Worm (Caenorhabditis elegans) whole organism, L1 larva: ENCODE data around the gene F13H8.3.

Source experiments
- aly-2 ChIP-seq: fragments of 150-350 bp; optimal IDR thresholded peaks from 2 replicates; lab custom pipeline; 2014; ENCODE audit warnings: missing biosample characterization, missing genetic modification characterization
- blmp-1 ChIP-seq: fragments of 150-350 bp; optimal IDR thresholded peaks from 2 replicates; lab custom pipeline; 2014; ENCODE audit warnings: missing biosample characterization, missing genetic modification characterization
- ceh-8 ChIP-seq: fragments of 200-800 bp; sonication (Bioruptor generic); optimal IDR thresholded peaks from 2 replicates; lab custom pipeline; 2018; ENCODE audit warnings: mild to moderate bottlenecking, missing genetic modification characterization, moderate library complexity, missing compliant biosample characterization
- ceh-82 ChIP-seq, 3 experiments: fragments of 150-350 bp in 1 of 3; sonication (generic microtip) in 2 of 3; optimal IDR thresholded peaks; 2 replicates each; lab custom pipeline; 2014 to 2017; ENCODE audit warnings: missing biosample characterization in 3 of 3, missing genetic modification characterization in 3 of 3
- ceh-88 ChIP-seq: fragments of 200-800 bp; sonication (Bioruptor generic); IDR thresholded peaks from 2 replicates; pipeline ENCODE4 v1.3.6; 2022; ENCODE audit warnings: missing genetic modification characterization, missing compliant biosample characterization
- dpl-1 ChIP-seq, 3 experiments: fragments of 150-350 bp in 2 of 3; sonication (generic microtip) in 1 of 3; optimal IDR thresholded peaks; 2 replicates each; lab custom pipeline; 2014 to 2017; ENCODE audit warnings: missing biosample characterization in 3 of 3, missing genetic modification characterization in 3 of 3, missing genetic modification reagents in 3 of 3
- dsc-1 ChIP-seq: sonication (generic microtip); optimal IDR thresholded peaks from 2 replicates; lab custom pipeline; 2016; ENCODE audit warnings: mild to moderate bottlenecking, missing genetic modification characterization, missing compliant biosample characterization
- efl-1 ChIP-seq, 4 experiments: fragments of 150-350 bp; optimal IDR thresholded peaks in 3 of 4; peaks in 1 of 4; 1 replicate in 1 of 4; 2 replicates in 3 of 4; lab custom pipeline; 2014; ENCODE audit warnings: missing biosample characterization in 2 of 4, missing genetic modification characterization in 2 of 4, missing genetic modification reagents in 2 of 4
- elt-2 ChIP-seq: sonication (generic microtip); optimal IDR thresholded peaks from 2 replicates; lab custom pipeline; 2016; ENCODE audit warnings: missing genetic modification characterization, mild to moderate bottlenecking, inconsistent platforms, missing compliant biosample characterization, missing genetic modification reagents
- ets-5 ChIP-seq: fragments of 200-800 bp; sonication (Bioruptor generic); IDR thresholded peaks from 2 replicates; pipeline ENCODE4 v1.3.6; 2022; ENCODE audit warnings: missing genetic modification characterization, missing compliant biosample characterization
- fkh-8 ChIP-seq: sonication (generic microtip); optimal IDR thresholded peaks from 2 replicates; lab custom pipeline; 2016; ENCODE audit warnings: mild to moderate bottlenecking, missing genetic modification characterization, missing compliant biosample characterization
- hlh-4 ChIP-seq: sonication (generic microtip); optimal IDR thresholded peaks from 2 replicates; lab custom pipeline; 2016; ENCODE audit warnings: mild to moderate bottlenecking, missing genetic modification characterization, missing compliant biosample characterization
- irx-1 ChIP-seq: sonication (generic microtip); optimal IDR thresholded peaks from 2 replicates; lab custom pipeline; 2016; ENCODE audit warnings: missing genetic modification characterization, missing compliant biosample characterization
- isw-1 ChIP-seq: fragments of 200-800 bp; sonication (Bioruptor generic); IDR thresholded peaks from 2 replicates; pipeline ENCODE4 v1.3.6; 2022; ENCODE audit warnings: missing genetic modification characterization, missing compliant biosample characterization
- lin-14 ChIP-seq: fragments of 200-800 bp; sonication (Bioruptor generic); optimal IDR thresholded peaks from 2 replicates; lab custom pipeline; 2018; ENCODE audit warnings: mild to moderate bottlenecking, missing genetic modification characterization, moderate library complexity, missing compliant biosample characterization
- lin-15B ChIP-seq: fragments of 150-350 bp; sonication (generic microtip); optimal IDR thresholded peaks from 3 replicates; lab custom pipeline; 2014; ENCODE audit warnings: missing biosample characterization, missing genetic modification characterization
- lin-35 ChIP-seq, 2 experiments: fragments of 150-350 bp; optimal IDR thresholded peaks; 2 replicates each; lab custom pipeline; 2014; ENCODE audit warnings: missing biosample characterization in 2 of 2, missing genetic modification characterization in 2 of 2, missing genetic modification reagents in 2 of 2
- lir-3 ChIP-seq: sonication (generic microtip); optimal IDR thresholded peaks from 2 replicates; lab custom pipeline; 2016; ENCODE audit warnings: mild to moderate bottlenecking, missing genetic modification characterization, moderate library complexity, missing compliant biosample characterization; ENCODE audit not compliant: poor library complexity
- lsy-2 ChIP-seq, 2 experiments: fragments of 150-350 bp; optimal IDR thresholded peaks; 2 replicates each; lab custom pipeline; 2014; ENCODE audit warnings: missing biosample characterization in 2 of 2, missing genetic modification characterization in 2 of 2
- mep-1 ChIP-seq: fragments of 150-350 bp; optimal IDR thresholded peaks from 2 replicates; lab custom pipeline; 2014; ENCODE audit warnings: missing biosample characterization, missing genetic modification characterization
- nhr-11 ChIP-seq: fragments of 150-350 bp; optimal IDR thresholded peaks from 2 replicates; lab custom pipeline; 2014; ENCODE audit warnings: missing biosample characterization, missing genetic modification characterization
- nhr-12 ChIP-seq: sonication (generic microtip); optimal IDR thresholded peaks from 2 replicates; lab custom pipeline; 2017; ENCODE audit warnings: missing biosample characterization, missing genetic modification characterization
- nhr-19 ChIP-seq: fragments of 200-800 bp; sonication (Bioruptor generic); conservative IDR thresholded peaks from 2 replicates; pipeline ENCODE4 v1.3.6; 2022; ENCODE audit warnings: missing genetic modification characterization, missing compliant biosample characterization
- nhr-28 ChIP-seq: fragments of 150-350 bp; optimal IDR thresholded peaks from 2 replicates; lab custom pipeline; 2014; ENCODE audit warnings: missing biosample characterization, missing genetic modification characterization
- nhr-71 ChIP-seq: sonication (generic microtip); optimal IDR thresholded peaks from 2 replicates; lab custom pipeline; 2016; ENCODE audit warnings: mild to moderate bottlenecking, missing genetic modification characterization, moderate library complexity, missing compliant biosample characterization
- pqm-1 ChIP-seq: sonication (generic microtip); optimal IDR thresholded peaks from 3 replicates; lab custom pipeline; 2017; ENCODE audit warnings: missing biosample characterization, missing genetic modification characterization
- snu-23 ChIP-seq: sonication (generic microtip); optimal IDR thresholded peaks from 2 replicates; lab custom pipeline; 2016; ENCODE audit warnings: missing genetic modification characterization, missing compliant biosample characterization
- swsn-7 ChIP-seq: sonication (generic microtip); optimal IDR thresholded peaks from 2 replicates; lab custom pipeline; 2016; ENCODE audit warnings: missing genetic modification characterization, missing compliant biosample characterization
- tbx-2 ChIP-seq: sonication (generic microtip); optimal IDR thresholded peaks from 2 replicates; lab custom pipeline; 2016; ENCODE audit warnings: missing genetic modification characterization, missing compliant biosample characterization
- unc-30 ChIP-seq: sonication (generic microtip); optimal IDR thresholded peaks from 2 replicates; lab custom pipeline; 2017; ENCODE audit warnings: missing biosample characterization, missing genetic modification characterization
- vab-15 ChIP-seq: sonication (generic microtip); optimal IDR thresholded peaks from 2 replicates; lab custom pipeline; 2017; ENCODE audit warnings: missing genotype, mild to moderate bottlenecking, missing genetic modification characterization, missing compliant biosample characterization

F13H8.3 gene

DNA sequence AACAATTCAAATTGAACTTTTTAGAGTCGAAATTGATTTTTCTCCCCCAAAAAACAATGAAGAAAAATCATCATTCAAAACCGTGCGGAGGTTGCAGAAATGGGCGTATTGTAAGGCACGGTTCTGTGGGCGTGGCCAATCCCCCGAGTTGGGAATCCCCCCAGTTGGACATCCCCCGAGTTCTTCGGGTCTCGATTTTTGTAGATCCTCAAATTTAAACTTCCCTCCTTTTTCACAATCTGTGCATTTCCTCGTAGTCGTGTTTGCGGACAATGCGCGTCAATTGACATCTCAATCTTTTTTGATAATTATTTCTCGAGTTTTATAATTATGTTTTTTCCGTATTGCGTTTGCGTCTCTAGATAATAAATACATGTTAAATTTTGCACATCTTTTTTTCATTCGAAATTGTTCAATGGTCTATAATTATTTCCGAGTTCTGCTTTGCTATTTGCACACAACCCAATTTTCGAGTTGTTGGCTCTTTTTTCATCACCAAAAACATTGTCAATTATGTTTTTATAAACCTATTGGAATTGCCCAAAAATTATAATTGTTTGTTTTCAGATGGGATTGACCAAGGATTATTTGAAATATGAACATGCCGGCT is 6.1 kb downstream of the F13H8.3 start, which contains the start of gene F13H8.2 (continued):
- peak; percentile 63 for TF ChIP-seq aly-2
- TF ChIP-seq irx-1 (tag; lab: Kevin White, UChicago) = peak; percentile 58
- TF ChIP-seq dsc-1 (tag; lab: Kevin White, UChicago) = peak; percentile 82

DNA sequence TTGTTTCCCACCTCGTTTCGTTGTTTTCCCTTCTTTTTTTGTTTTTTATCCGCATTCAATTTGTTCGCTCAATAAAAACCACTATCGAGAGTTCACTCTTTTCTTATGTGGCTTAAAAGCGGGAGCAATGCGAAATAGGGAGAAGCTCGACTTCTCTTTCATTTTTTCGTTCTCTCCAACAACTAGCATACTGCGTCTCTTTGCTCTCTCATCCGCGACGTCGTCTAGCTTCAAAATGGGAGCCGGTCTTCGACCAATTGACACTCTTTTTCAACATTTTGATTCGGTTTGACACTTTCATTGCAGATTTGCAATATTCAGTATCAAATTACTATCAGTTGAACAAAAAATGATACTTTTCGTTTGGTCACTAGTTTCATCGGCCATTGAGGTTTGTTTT is 10.1 kb downstream of the F13H8.3 start, which contains the start of gene bpl-1:
bpl-1 (plus strand) TSS at position 301 of the 400 bp plus-strand sequence.
- TF ChIP-seq lsy-2 (tag; optimal IDR thresholded peaks at IDR 0.05; lab: Kevin White, UChicago) (peak in 1 of 2 experiments; percentile 1), dpl-1 (GFP tag; optimal IDR thresholded peaks at IDR 0.05; lab: Kevin White, UChicago) (peak in 1 of 3 experiments; percentile 10), ceh-82 (tag; optimal IDR thresholded peaks at IDR 0.05; lab: Kevin White, UChicago) (peak in 1 of 3 experiments; percentile 2), efl-1 (optimal IDR thresholded peaks at IDR 0.05; lab: Kevin White, UChicago) (peak; percentile 3 to 9), efl-1 (GFP tag; optimal IDR thresholded peaks at IDR 0.05 in 1 of 2; lab: Kevin White, UChicago) (no peak), lin-14 (GFP tag; lab: Kevin White, UChicago) (peak; percentile 28), lin-15B (no peak)

DNA sequence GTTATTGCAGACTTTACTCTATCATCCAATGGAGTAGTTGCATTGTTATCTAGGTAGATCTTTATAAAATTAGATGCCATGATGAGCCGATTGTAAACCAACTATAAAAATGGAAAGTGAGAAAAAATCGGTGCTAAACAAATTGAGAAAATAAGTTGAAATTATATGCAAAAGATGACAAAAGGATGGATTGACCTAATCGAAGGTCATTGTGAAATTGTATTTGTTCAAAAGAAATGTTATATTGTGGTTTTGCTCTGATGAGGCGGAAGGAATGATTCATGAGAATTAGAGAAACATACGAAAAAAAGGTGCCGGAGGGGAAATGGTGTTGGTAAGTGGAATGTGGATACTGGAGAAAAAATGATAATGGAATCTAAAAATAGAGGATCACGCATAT is 17.2 kb downstream of the F13H8.3 start, which contains the start of gene scly-1:
scly-1 (minus strand) TSS at position 101 of the 400 bp plus-strand sequence.
- TF ChIP-seq efl-1 (optimal IDR thresholded peaks at IDR 0.05; lab: Kevin White, UChicago) (no peak), efl-1 (GFP tag; optimal IDR thresholded peaks at IDR 0.05 in 1 of 2; lab: Kevin White, UChicago) (peak in 1 of 2 experiments; percentile 87), lin-14 (GFP tag; lab: Kevin White, UChicago) (no peak)

- TF ChIP-seq vab-15 (tag; lab: Kevin White, UChicago) = no peak
- TF ChIP-seq elt-2 = peak; percentile 38
Measured at ce11 chrII:6281903-6282302, 18.1 kb downstream of the F13H8.3 start.

ce11 chrII:6283074-6283473 is 19.3 kb downstream of the F13H8.3 start, which contains the start of gene F13H8.1:
TSS of gene F13H8.1 (plus strand) at chrII:6283384.
- TF ChIP-seq lir-3 (tag; lab: Kevin White, UChicago) = no peak
- no peak for TF ChIP-seq ets-5 (GFP tag; lab: Robert Waterston, UW)
- TF ChIP-seq pqm-1 (tag; lab: Kevin White, UChicago) = peak; percentile 29
- TF ChIP-seq tbx-2 = no peak
- no peak for TF ChIP-seq hlh-4
- no peak for TF ChIP-seq mep-1 (tag; lab: Kevin White, UChicago)
- TF ChIP-seq lin-35 (GFP tag; optimal IDR thresholded peaks at IDR 0.05; lab: Kevin White, UChicago) = peak in 1 of 2 experiments; percentile 8
- no peak for TF ChIP-seq nhr-12 (tag; lab: Kevin White, UChicago)
- TF ChIP-seq elt-2 = peak; percentile 54
- no peak for TF ChIP-seq isw-1 (GFP tag; lab: Robert Waterston, UW)
- no peak for TF ChIP-seq nhr-28
- TF ChIP-seq nhr-11 (tag; lab: Kevin White, UChicago) = no peak

DNA sequence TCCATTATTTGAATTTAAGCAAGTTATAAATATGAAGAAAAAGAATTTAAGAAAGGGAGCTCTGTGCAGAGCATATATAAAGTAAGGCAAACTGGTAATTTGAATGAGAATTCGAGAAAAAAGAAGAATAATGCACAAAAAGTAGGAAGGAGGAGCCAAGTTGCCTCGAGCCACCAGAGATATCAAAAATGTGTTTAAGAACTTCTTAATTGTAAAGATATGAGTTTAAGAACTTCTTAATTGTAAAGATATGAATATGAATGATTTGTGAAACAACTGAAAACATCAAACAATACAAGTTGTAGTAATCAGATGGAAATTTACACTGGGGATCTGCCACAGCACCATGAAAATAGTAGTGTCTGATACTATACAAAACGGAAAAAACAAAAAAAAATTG is 23.1 kb downstream of the F13H8.3 start, which contains the start of gene F13H8.6:
F13H8.6 (minus strand) TSS at position 101 of the 400 bp plus-strand sequence.
- TF ChIP-seq ceh-88 (GFP tag; lab: Robert Waterston, UW) = no peak
- no peak for TF ChIP-seq snu-23
- no peak for TF ChIP-seq unc-30 (tag; lab: Kevin White, UChicago)
- no peak for TF ChIP-seq dpl-1 (GFP tag; optimal IDR thresholded peaks at IDR 0.05; lab: Kevin White, UChicago)

- TF ChIP-seq blmp-1 (tag; lab: Kevin White, UChicago) (no peak), fkh-8 (tag; lab: Kevin White, UChicago) (peak; percentile 13), lsy-2 (tag; optimal IDR thresholded peaks at IDR 0.05; lab: Kevin White, UChicago) (peak; percentile 1 to 32), nhr-71 (tag; lab: Kevin White, UChicago) (peak; percentile 55), nhr-19 (GFP tag; lab: Robert Waterston, UW) (peak; percentile 3; the same call in 1 of the 2 replicates), swsn-7 (tag; lab: Kevin White, UChicago) (peak; percentile 5), ceh-8 (peak; percentile 87), ets-5 (GFP tag; lab: Robert Waterston, UW) (no peak), mep-1 (tag; lab: Kevin White, UChicago) (no peak)
- TF ChIP-seq, all 84 proteins: peak for 6
Measured at ce11 chrII:6288104-6288503, 24.3 kb downstream of the F13H8.3 start.
